In genomic region chrII:1375627-1376026, ce11 we compare ENCODE assay signal across 1 worm cellular context.
TF ChIP-seq lines count a peak whose summit lies in the region.

No protein-coding gene starts in this region.

TF ChIP-seq in whole organism, L1 larva, 84 proteins besides CTCF, POLR2A, EP300 and RAD21 (continued from another document):
- TF ChIP-seq unc-130 (tag; optimal IDR thresholded peaks at IDR 0.05; lab: Kevin White, UChicago) (peak; percentile 13), nhr-12 (tag; optimal IDR thresholded peaks at IDR 0.05; lab: Kevin White, UChicago) (no peak), pag-3 (tag; optimal IDR thresholded peaks at IDR 0.05; lab: Kevin White, UChicago; ENCODE audit: borderline replicate concordance, insufficient read depth) (peak; percentile 62), efl-1 (optimal IDR thresholded peaks at IDR 0.05; lab: Kevin White, UChicago) (peak in 1 of 2 experiments; percentile 16), efl-1 (GFP tag; optimal IDR thresholded peaks at IDR 0.05 in 1 of 2; lab: Kevin White, UChicago) (peak in 1 of 2 experiments; percentile 2), unc-86 (tag; optimal IDR thresholded peaks at IDR 0.05; lab: Kevin White, UChicago) (no peak), isw-1 (GFP tag; IDR thresholded peaks at IDR 0.05; lab: Robert Waterston, UW) (no peak), nhr-11 (tag; optimal IDR thresholded peaks at IDR 0.05; lab: Kevin White, UChicago) (no peak), elt-2 (tag; optimal IDR thresholded peaks at IDR 0.05; lab: Kevin White, UChicago) (no peak), lir-3 (tag; optimal IDR thresholded peaks at IDR 0.05; lab: Kevin White, UChicago; ENCODE audit: poor library complexity) (no peak), nhr-28 (tag; optimal IDR thresholded peaks at IDR 0.05; lab: Kevin White, UChicago) (no peak), mdl-1 (tag; optimal IDR thresholded peaks at IDR 0.05; lab: Kevin White, UChicago) (no peak), nhr-84 (tag; optimal IDR thresholded peaks at IDR 0.05; lab: Kevin White, UChicago) (no peak), sup-37 (GFP tag; optimal IDR thresholded peaks at IDR 0.05; lab: Kevin White, UChicago) (no peak), fkh-4 (tag; optimal IDR thresholded peaks at IDR 0.05; lab: Kevin White, UChicago; ENCODE audit: borderline replicate concordance) (no peak), unc-62 (GFP tag; optimal IDR thresholded peaks at IDR 0.05; lab: Kevin White, UChicago) (no peak), aha-1 (tag; optimal IDR thresholded peaks at IDR 0.05; lab: Kevin White, UChicago) (no peak), sptf-1 (tag; optimal IDR thresholded peaks at IDR 0.05; lab: Kevin White, UChicago) (no peak), ztf-4 (tag; optimal IDR thresholded peaks at IDR 0.05; lab: Kevin White, UChicago) (no peak)
